Fruit fly (Drosophila melanogaster): ENCODE data around the gene Pgant6.
A peak's percentile ranks its signal among the peaks of the same experiment; 100 is the strongest.

Gene Pgant6

dm6 chr3L:2824024-2824687, 42.1 kb downstream of the Pgant6 start:
- peak; percentile 14 for TF ChIP-seq CG5204 (GFP tag; optimal IDR thresholded peaks at IDR 0.05)
- peak; percentile 5 for TF ChIP-seq Hr96 (GFP tag; optimal IDR thresholded peaks at IDR 0.05)
- no peak for TF ChIP-seq pad (GFP tag; optimal IDR thresholded peaks at IDR 0.05)
- peak; percentile 8 for TF ChIP-seq CG33017 (tag; optimal IDR thresholded peaks at IDR 0.05)

- TF ChIP-seq Crg-1 (GFP tag; optimal IDR thresholded peaks at IDR 0.05): no peak
- peak; percentile 80 for TF ChIP-seq kay (GFP tag; ENCODE audit: borderline replicate concordance)
Observed at dm6 chr3L:2824731-2825130, 42.7 kb downstream of the Pgant6 start.

dm6 chr3L:2825377-2825776, 43.3 kb downstream of the Pgant6 start:
- no peak for TF ChIP-seq tj (GFP tag; optimal IDR thresholded peaks at IDR 0.05)
- TF ChIP-seq cnc (optimal IDR thresholded peaks at IDR 0.05): no peak
- no peak for TF ChIP-seq Mnt (GFP tag; optimal IDR thresholded peaks at IDR 0.05)
- TF ChIP-seq CG11617 (GFP tag; optimal IDR thresholded peaks at IDR 0.05): no peak
- TF ChIP-seq CG1620 (GFP tag; optimal IDR thresholded peaks at IDR 0.05): no peak
- no peak for TF ChIP-seq CG7101 (tag; optimal IDR thresholded peaks at IDR 0.05)
- no peak for TF ChIP-seq CG14711 (tag; optimal IDR thresholded peaks at IDR 0.05)
- no peak for TF ChIP-seq CG7045 (GFP tag; optimal IDR thresholded peaks at IDR 0.05)
- no peak for TF ChIP-seq CG33017 (tag; optimal IDR thresholded peaks at IDR 0.05)
- no peak for TF ChIP-seq Crg-1 (GFP tag; optimal IDR thresholded peaks at IDR 0.05)
- TF ChIP-seq CG5204 (GFP tag; optimal IDR thresholded peaks at IDR 0.05): no peak
- no peak for TF ChIP-seq CG12768 (GFP tag; optimal IDR thresholded peaks at IDR 0.05)
- no peak for TF ChIP-seq toe (GFP tag; optimal IDR thresholded peaks at IDR 0.05)
- no peak for TF ChIP-seq pad (GFP tag; optimal IDR thresholded peaks at IDR 0.05)
- no peak for TF ChIP-seq bab1 (GFP tag; optimal IDR thresholded peaks at IDR 0.05)
- TF ChIP-seq Clk (GFP tag; optimal IDR thresholded peaks at IDR 0.05): no peak
- no peak for TF ChIP-seq cic (GFP tag; optimal IDR thresholded peaks at IDR 0.05)
- no peak for TF ChIP-seq ovo (GFP tag; optimal IDR thresholded peaks at IDR 0.05)
- TF ChIP-seq kay (GFP tag; ENCODE audit: borderline replicate concordance): no peak

- TF ChIP-seq CG14711 (tag; optimal IDR thresholded peaks at IDR 0.05) (no peak), CG7101 (tag; optimal IDR thresholded peaks at IDR 0.05) (no peak), cnc (optimal IDR thresholded peaks at IDR 0.05) (no peak), CG7045 (GFP tag; optimal IDR thresholded peaks at IDR 0.05) (no peak), CG12768 (GFP tag; optimal IDR thresholded peaks at IDR 0.05) (no peak), kay (GFP tag; ENCODE audit: borderline replicate concordance) (no peak)
Observed at dm6 chr3L:2828163-2828562, 46.1 kb downstream of the Pgant6 start.

dm6 chr3L:2828610-2829139, 46.6 kb downstream of the Pgant6 start:
- TF ChIP-seq CG12768 (GFP tag; optimal IDR thresholded peaks at IDR 0.05): no peak
- no peak for TF ChIP-seq CG11617 (GFP tag; optimal IDR thresholded peaks at IDR 0.05)
- no peak for TF ChIP-seq kay (GFP tag; ENCODE audit: borderline replicate concordance)
- TF ChIP-seq CG33017 (tag; optimal IDR thresholded peaks at IDR 0.05): no peak
- no peak for TF ChIP-seq cnc (optimal IDR thresholded peaks at IDR 0.05)
- no peak for TF ChIP-seq toe (GFP tag; optimal IDR thresholded peaks at IDR 0.05)
- TF ChIP-seq Hr96 (GFP tag; optimal IDR thresholded peaks at IDR 0.05): no peak
- no peak for TF ChIP-seq CG5204 (GFP tag; optimal IDR thresholded peaks at IDR 0.05)
- no peak for TF ChIP-seq Mnt (GFP tag; optimal IDR thresholded peaks at IDR 0.05)
- no peak for TF ChIP-seq CG1620 (GFP tag; optimal IDR thresholded peaks at IDR 0.05)
- no peak for TF ChIP-seq ovo (GFP tag; optimal IDR thresholded peaks at IDR 0.05)
- no peak for TF ChIP-seq CG7045 (GFP tag; optimal IDR thresholded peaks at IDR 0.05)
- TF ChIP-seq tj (GFP tag; optimal IDR thresholded peaks at IDR 0.05): no peak
- TF ChIP-seq pad (GFP tag; optimal IDR thresholded peaks at IDR 0.05): no peak
- TF ChIP-seq Clk (GFP tag; optimal IDR thresholded peaks at IDR 0.05): no peak
- no peak for TF ChIP-seq Crg-1 (GFP tag; optimal IDR thresholded peaks at IDR 0.05)
- TF ChIP-seq bab1 (GFP tag; optimal IDR thresholded peaks at IDR 0.05): no peak
- no peak for TF ChIP-seq CG7101 (tag; optimal IDR thresholded peaks at IDR 0.05)

dm6 chr3L:2829916-2830315, 47.9 kb downstream of the Pgant6 start:
- no peak for TF ChIP-seq CG5204 (GFP tag; optimal IDR thresholded peaks at IDR 0.05)

dm6 chr3L:2831157-2831556, 49.1 kb downstream of the Pgant6 start:
- TF ChIP-seq kay (GFP tag; ENCODE audit: borderline replicate concordance) (no peak), pad (GFP tag; optimal IDR thresholded peaks at IDR 0.05) (no peak), cnc (optimal IDR thresholded peaks at IDR 0.05) (no peak), CG14711 (tag; optimal IDR thresholded peaks at IDR 0.05) (no peak), CG5204 (GFP tag; optimal IDR thresholded peaks at IDR 0.05) (no peak), Hr96 (GFP tag; optimal IDR thresholded peaks at IDR 0.05) (no peak), CG1620 (GFP tag; optimal IDR thresholded peaks at IDR 0.05) (no peak), toe (GFP tag; optimal IDR thresholded peaks at IDR 0.05) (no peak), CG12768 (GFP tag; optimal IDR thresholded peaks at IDR 0.05) (no peak), CG33017 (tag; optimal IDR thresholded peaks at IDR 0.05) (no peak), CG7045 (GFP tag; optimal IDR thresholded peaks at IDR 0.05) (no peak), tj (GFP tag; optimal IDR thresholded peaks at IDR 0.05) (no peak), CG11617 (GFP tag; optimal IDR thresholded peaks at IDR 0.05) (no peak), Clk (GFP tag; optimal IDR thresholded peaks at IDR 0.05) (no peak), cic (GFP tag; optimal IDR thresholded peaks at IDR 0.05) (no peak), Crg-1 (GFP tag; optimal IDR thresholded peaks at IDR 0.05) (no peak), ovo (GFP tag; optimal IDR thresholded peaks at IDR 0.05) (no peak)
